Fruit fly (Drosophila melanogaster) S2 (cell line): Measurements from ENCODE around the gene Pde1c.

Experiments used
- CG8478 ChIP-seq: fragments of >200 bp; optimal IDR thresholded peaks from 2 replicates; lab custom pipeline; 2018
- CTCF ChIP-seq, 2 experiments: fragments of >200 bp; optimal IDR thresholded peaks; 2 replicates each; lab custom pipeline; 2018

Gene Pde1c

DNA sequence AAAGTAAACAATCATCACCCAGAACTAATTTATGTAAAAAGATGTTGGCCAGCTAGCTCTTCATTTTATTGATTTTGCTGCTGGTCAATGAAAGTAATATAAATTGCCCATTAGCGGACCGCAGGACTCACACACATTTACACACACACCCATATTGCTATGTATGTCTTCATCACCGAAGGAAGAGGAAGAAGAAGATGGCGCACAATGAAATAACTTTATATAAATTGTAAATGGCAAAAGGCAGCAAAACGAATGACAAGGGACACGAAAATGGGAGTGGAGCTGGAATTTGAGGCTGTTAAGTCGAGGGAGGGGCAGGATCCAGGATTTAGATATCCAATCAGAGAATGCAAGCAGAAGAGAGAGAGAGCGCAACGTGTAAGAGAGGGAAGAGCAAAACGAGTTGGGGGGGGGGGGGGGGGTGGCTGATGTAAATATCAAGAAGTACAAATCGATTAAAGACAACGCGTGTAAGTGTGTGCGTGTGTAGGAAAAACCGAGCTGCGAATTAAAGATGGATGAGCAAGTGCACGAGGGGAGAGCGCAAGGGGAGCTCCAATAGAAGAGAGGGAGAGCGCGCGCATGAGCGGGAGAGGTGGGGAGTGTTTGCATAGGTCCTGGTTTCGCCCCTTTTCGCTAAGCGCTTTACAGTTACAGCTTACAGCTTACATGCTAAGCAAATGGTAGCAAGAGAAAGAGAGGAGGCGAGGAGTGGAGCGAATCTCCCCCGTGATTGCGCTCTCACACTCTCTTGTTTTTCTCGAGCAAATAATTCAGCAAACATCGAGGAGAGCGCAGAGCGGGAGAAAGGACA, 123.9 kb downstream of the Pde1c start:
- TF ChIP-seq CG8478, result no peak
- no peak for TF ChIP-seq CTCF (optimal IDR thresholded peaks at IDR 0.05; lab: Kevin White, UChicago)

DNA sequence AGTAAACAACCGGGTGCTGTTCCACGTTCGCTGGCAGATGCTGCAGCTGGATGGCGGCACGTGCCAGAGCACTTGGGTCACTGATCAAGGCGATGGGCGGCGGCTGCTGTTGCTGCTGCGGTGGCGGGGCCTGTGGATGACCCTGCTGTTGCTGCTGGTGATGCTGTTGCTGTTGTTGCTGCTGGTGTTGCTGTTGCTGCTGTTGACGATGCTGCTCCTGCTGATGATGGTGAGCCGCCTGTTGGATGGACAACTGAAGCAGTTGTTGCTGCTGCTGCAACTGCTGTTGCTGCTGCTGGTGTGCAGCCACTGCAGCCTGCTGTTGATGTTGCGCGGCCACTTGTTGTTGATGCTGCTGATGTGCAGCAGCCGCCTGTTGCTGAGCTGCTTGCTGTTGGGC, 131.2 kb downstream of the Pde1c start:
- no peak for TF ChIP-seq CTCF (optimal IDR thresholded peaks at IDR 0.05; lab: Kevin White, UChicago)

DNA sequence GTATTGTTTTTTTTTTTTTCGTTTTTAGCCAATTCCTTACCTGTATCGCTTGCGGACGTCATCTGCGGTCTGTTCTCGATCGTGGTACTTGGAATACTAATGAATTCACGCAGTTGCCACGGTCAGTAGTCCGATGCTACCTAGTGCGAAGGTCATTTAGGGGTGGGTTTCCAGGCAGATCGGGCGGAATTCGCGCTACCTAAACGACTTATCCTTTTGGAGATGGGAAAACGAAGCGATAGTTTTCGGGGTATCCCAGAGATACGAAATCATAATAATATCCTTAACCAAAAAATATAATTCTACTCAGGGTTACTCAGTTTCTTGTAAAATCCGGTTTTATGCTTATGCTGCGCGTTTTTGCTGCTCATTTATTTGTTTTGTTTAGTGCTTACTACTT, 134.4 kb downstream of the Pde1c start, which contains the start of gene CG14937:
TSS of gene CG14937 (minus strand) at position 101 of the 400 bp plus-strand sequence.
- TF ChIP-seq CG8478, result no peak
- TF ChIP-seq CTCF (optimal IDR thresholded peaks at IDR 0.05; lab: Kevin White, UChicago), result no peak

DNA sequence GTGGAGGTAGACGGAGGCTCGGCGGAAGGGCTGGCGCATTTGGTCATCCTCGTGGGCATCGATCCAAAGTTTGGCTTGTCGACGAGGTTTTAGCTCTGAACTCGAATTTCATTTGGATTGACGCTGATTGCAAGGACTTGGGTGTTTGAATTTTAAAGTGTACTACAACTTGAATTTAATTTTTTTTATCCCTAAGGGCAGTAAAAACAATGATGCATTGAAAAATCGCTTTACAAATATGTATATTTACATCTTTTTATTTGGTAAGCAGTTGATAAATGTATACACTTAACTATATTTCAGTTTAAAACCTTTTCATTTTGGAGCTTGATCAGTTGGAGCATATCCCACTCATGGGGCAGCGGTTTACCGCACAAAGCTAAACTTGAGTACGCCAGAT, 136.1 kb downstream of the Pde1c start, which contains the start of gene Tsp33B:
TSS of gene Tsp33B (minus strand) at position 101 of the 400 bp plus-strand sequence.
- TF ChIP-seq CTCF (optimal IDR thresholded peaks at IDR 0.05; lab: Kevin White, UChicago), result no peak
- TF ChIP-seq CG8478, result no peak

DNA sequence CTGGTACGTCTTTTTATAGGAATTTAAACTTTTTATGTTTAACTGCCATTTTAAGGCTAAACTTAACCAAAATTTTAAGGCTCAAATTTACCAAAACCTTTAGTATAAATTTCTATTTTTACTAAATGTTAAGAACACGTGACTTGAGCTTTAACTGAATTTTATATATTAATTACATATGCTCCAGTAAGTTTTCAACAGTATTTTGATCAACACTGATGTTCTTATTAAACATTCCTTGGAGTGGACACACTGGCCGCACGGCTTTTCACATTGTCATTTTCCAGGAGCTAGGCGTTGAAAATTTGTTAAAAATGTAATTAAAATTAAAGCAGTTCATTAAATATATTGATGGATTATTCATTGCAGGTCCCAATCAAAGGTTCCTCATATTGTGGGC, 138.7 kb downstream of the Pde1c start, which contains the start of gene CG14932:
TSS of gene CG14932 (plus strand) at position 230 of the 400 bp plus-strand sequence.
- TF ChIP-seq CG8478 (no peak), CTCF (optimal IDR thresholded peaks at IDR 0.05; lab: Kevin White, UChicago) (no peak)

DNA sequence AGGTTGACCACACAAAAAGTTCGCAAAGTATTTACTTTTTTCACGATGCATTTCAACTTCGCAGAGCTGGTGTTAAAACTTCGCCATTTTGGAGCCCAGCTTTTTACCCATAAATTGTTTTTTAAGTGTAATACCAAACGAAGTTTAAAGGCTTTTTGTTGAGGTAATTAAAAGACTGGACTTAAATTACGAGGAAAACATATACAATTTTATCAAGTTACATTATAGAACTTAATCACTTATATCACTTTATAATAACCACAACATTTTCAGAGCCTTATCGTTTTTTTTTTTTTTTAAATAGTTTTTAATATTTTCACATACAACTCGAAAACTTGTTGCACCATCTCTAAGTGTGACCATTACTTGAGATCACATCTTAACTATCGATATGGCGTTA, 140.3 kb downstream of the Pde1c start, which contains the start of gene CG14931:
TSS of gene CG14931 (plus strand) at position 301 of the 400 bp plus-strand sequence.
- TF ChIP-seq CG8478 (no peak), CTCF (optimal IDR thresholded peaks at IDR 0.05; lab: Kevin White, UChicago) (no peak)
